Fruit fly (Drosophila melanogaster) whole organism, embryonic: ENCODE measurements around the gene spel1.

Source experiments
- Atf3 ChIP-seq: fragments of 200-800 bp; sonication (Bioruptor generic); optimal IDR thresholded peaks from 3 replicates; lab custom pipeline; 2016; ENCODE audit warnings: missing biosample characterization, missing genetic modification characterization
- B-H2 ChIP-seq: fragments of 200-800 bp; sonication (Bioruptor generic); optimal IDR thresholded peaks from 2 replicates; lab custom pipeline; 2018; ENCODE audit warnings: missing biosample characterization, mild to moderate bottlenecking, missing genetic modification characterization
- Bteb2 ChIP-seq: fragments of 200-800 bp; sonication (Bioruptor generic); optimal IDR thresholded peaks from 2 replicates; lab custom pipeline; 2016; ENCODE audit warnings: missing biosample characterization, missing genetic modification characterization
- CG10321 ChIP-seq: fragments of 200-800 bp; sonication (Bioruptor generic); IDR thresholded peaks from 2 replicates; pipeline ENCODE4 v1.3.6; 2022; ENCODE audit warnings: missing biosample characterization, missing genetic modification characterization
- CG11085 ChIP-seq: fragments of 200-800 bp; sonication (Bioruptor generic); IDR thresholded peaks from 2 replicates; pipeline ENCODE4 v1.3.6; 2022; ENCODE audit warnings: missing biosample characterization, missing genetic modification characterization
- CG11093 ChIP-seq: fragments of 200-800 bp; sonication (Bioruptor generic); IDR thresholded peaks from 3 replicates; pipeline ENCODE4 v1.3.6; 2022; ENCODE audit warnings: missing biosample characterization, missing genetic modification characterization
- CG11560 ChIP-seq: fragments of 200-800 bp; sonication (Bioruptor generic); IDR thresholded peaks from 3 replicates; pipeline ENCODE4 v1.3.6; 2022; ENCODE audit warnings: missing biosample characterization, missing genetic modification characterization
- CG11696 ChIP-seq: fragments of 200-800 bp; sonication (Bioruptor generic); IDR thresholded peaks from 2 replicates; pipeline ENCODE4 v1.3.6; 2022; ENCODE audit warnings: missing biosample characterization, missing genetic modification characterization
- CG12744 ChIP-seq: fragments of 200-800 bp; sonication (Bioruptor generic); optimal IDR thresholded peaks from 2 replicates; lab custom pipeline; 2016; ENCODE audit warnings: missing biosample characterization, missing genetic modification characterization
- CG17186 ChIP-seq: fragments of 200-800 bp; sonication (Bioruptor generic); optimal IDR thresholded peaks from 3 replicates; lab custom pipeline; 2017; ENCODE audit warnings: missing biosample characterization, missing genetic modification reagents, missing genetic modification characterization
- CG18011 ChIP-seq: fragments of 200-800 bp; sonication (Bioruptor generic); optimal IDR thresholded peaks from 2 replicates; lab custom pipeline; 2017; ENCODE audit warnings: missing biosample characterization, missing genetic modification characterization, mild to moderate bottlenecking, moderate library complexity, missing genotype
- CG2202 ChIP-seq: fragments of 200-800 bp; sonication (Bioruptor generic); optimal IDR thresholded peaks from 2 replicates; lab custom pipeline; 2018; ENCODE audit warnings: missing biosample characterization, mild to moderate bottlenecking, missing genetic modification characterization
- CG34422 ChIP-seq: fragments of 200-800 bp; sonication (Bioruptor generic); IDR thresholded peaks from 3 replicates; pipeline ENCODE4 v1.3.6; 2022; ENCODE audit warnings: missing biosample characterization, missing genetic modification characterization
- CG5245 ChIP-seq: fragments of 200-800 bp; sonication (Bioruptor generic); optimal IDR thresholded peaks from 3 replicates; lab custom pipeline; 2016; ENCODE audit warnings: missing biosample characterization, missing genetic modification characterization
- CG7745 ChIP-seq: fragments of 200-800 bp; sonication (Bioruptor generic); optimal IDR thresholded peaks from 2 replicates; lab custom pipeline; 2018; ENCODE audit warnings: missing biosample characterization, mild to moderate bottlenecking, missing genetic modification characterization, moderate library complexity
- CG8281 ChIP-seq: fragments of 200-800 bp; sonication (Bioruptor generic); optimal IDR thresholded peaks from 2 replicates; lab custom pipeline; 2018; ENCODE audit warnings: missing biosample characterization, mild to moderate bottlenecking, missing genetic modification characterization, moderate library complexity
- CTCF ChIP-seq: fragments of 200-800 bp; sonication (Bioruptor generic); optimal IDR thresholded peaks from 2 replicates; lab custom pipeline; 2017; ENCODE audit warnings: missing biosample characterization, mild to moderate bottlenecking, missing genetic modification characterization, moderate library complexity
- Dbx ChIP-seq: fragments of 200-800 bp; sonication (Bioruptor generic); IDR thresholded peaks from 3 replicates; pipeline ENCODE4 v1.3.6; 2022; ENCODE audit warnings: missing biosample characterization, missing genetic modification characterization
- ERR ChIP-seq: fragments of 200-800 bp; sonication (Bioruptor generic); optimal IDR thresholded peaks from 2 replicates; lab custom pipeline; 2016; ENCODE audit warnings: missing biosample characterization, missing genetic modification characterization
- Fer1 ChIP-seq: fragments of 200-800 bp; sonication (Bioruptor generic); optimal IDR thresholded peaks from 2 replicates; lab custom pipeline; 2017; ENCODE audit warnings: missing biosample characterization, mild to moderate bottlenecking, missing genetic modification characterization
- Fer3 ChIP-seq: fragments of 200-800 bp; sonication (Bioruptor generic); optimal IDR thresholded peaks from 2 replicates; lab custom pipeline; 2018; ENCODE audit warnings: missing biosample characterization, mild to moderate bottlenecking, missing genetic modification characterization, moderate library complexity
- HmgD ChIP-seq: fragments of 200-800 bp; sonication (Bioruptor generic); optimal IDR thresholded peaks from 3 replicates; lab custom pipeline; 2016; ENCODE audit warnings: missing biosample characterization, missing genetic modification characterization
- HmgZ ChIP-seq: fragments of 200-800 bp; sonication (Bioruptor generic); optimal IDR thresholded peaks from 2 replicates; lab custom pipeline; 2018; ENCODE audit warnings: missing biosample characterization, mild to moderate bottlenecking, missing genetic modification characterization
- Hmx ChIP-seq: fragments of 200-800 bp; sonication (Bioruptor generic); optimal IDR thresholded peaks from 2 replicates; lab custom pipeline; 2016; ENCODE audit warnings: missing biosample characterization, missing genetic modification characterization
- Hr39 ChIP-seq: fragments of >200 bp; optimal IDR thresholded peaks from 2 replicates; lab custom pipeline; 2017
- Hr78 ChIP-seq, 2 experiments: fragments of 200-800 bp in 1 of 2; fragments of >200 bp in 1 of 2; sonication (Bioruptor generic) in 1 of 2; optimal IDR thresholded peaks; 2 replicates each; lab custom pipeline; 2017 to 2019; ENCODE audit warnings: missing biosample characterization in 2 of 2, missing genetic modification characterization in 2 of 2, mild to moderate bottlenecking in 1 of 2, moderate library complexity in 1 of 2
- Lim3 ChIP-seq: fragments of 200-800 bp; sonication (Bioruptor generic); IDR thresholded peaks from 2 replicates; pipeline ENCODE4 v1.3.6; 2022; ENCODE audit warnings: missing biosample characterization, missing genetic modification characterization
- MESR4 ChIP-seq: fragments of 200-800 bp; sonication (Bioruptor generic); optimal IDR thresholded peaks from 2 replicates; lab custom pipeline; 2018; ENCODE audit warnings: missing biosample characterization, mild to moderate bottlenecking, missing genetic modification characterization, moderate library complexity
- Med ChIP-seq: fragments of 200-800 bp; sonication (Bioruptor generic); peaks from one replicate; lab custom pipeline; 2016; ENCODE audit warnings: missing biosample characterization, missing genetic modification characterization, mild to moderate bottlenecking, inconsistent platforms, moderate library complexity
- Nf-YC ChIP-seq: fragments of 200-800 bp; optimal IDR thresholded peaks from 3 replicates; lab custom pipeline; 2019; ENCODE audit warnings: missing biosample characterization, mild to moderate bottlenecking, missing genetic modification characterization, moderate library complexity
- Oli ChIP-seq: fragments of 200-800 bp; sonication (Bioruptor generic); optimal IDR thresholded peaks from 2 replicates; lab custom pipeline; 2018; ENCODE audit warnings: missing biosample characterization, mild to moderate bottlenecking, missing genetic modification characterization, moderate library complexity
- Side ChIP-seq: fragments of 200-800 bp; sonication (Bioruptor generic); optimal IDR thresholded peaks from 2 replicates; lab custom pipeline; 2016; ENCODE audit warnings: missing biosample characterization, missing genetic modification characterization
- ap ChIP-seq: fragments of 200-800 bp; sonication (Bioruptor generic); IDR thresholded peaks from 2 replicates; pipeline ENCODE4 v1.3.6; 2022; ENCODE audit warnings: missing biosample characterization, missing genetic modification characterization
- corto ChIP-seq: fragments of 200-800 bp; sonication (Bioruptor generic); optimal IDR thresholded peaks from 2 replicates; lab custom pipeline; 2016; ENCODE audit warnings: missing biosample characterization, mild to moderate bottlenecking, missing genetic modification characterization, moderate library complexity
- crol ChIP-seq: fragments of 200-800 bp; sonication (Bioruptor generic); IDR thresholded peaks from 2 replicates; pipeline ENCODE4 v1.3.6; 2022; ENCODE audit warnings: missing biosample characterization, missing genetic modification characterization
- cwo ChIP-seq: fragments of 200-800 bp; sonication (Bioruptor generic); optimal IDR thresholded peaks from 3 replicates; lab custom pipeline; 2017; ENCODE audit warnings: missing biosample characterization, missing genetic modification characterization, mild to moderate bottlenecking, moderate library complexity, missing genetic modification reagents
- da ChIP-seq: fragments of 200-800 bp; sonication (Bioruptor generic); optimal IDR thresholded peaks from 2 replicates; lab custom pipeline; 2016; ENCODE audit warnings: missing biosample characterization, missing genetic modification characterization
- dan ChIP-seq: fragments of 200-800 bp; sonication (Bioruptor generic); IDR thresholded peaks from 2 replicates; pipeline ENCODE4 v1.3.6; 2022; ENCODE audit warnings: missing biosample characterization, missing genetic modification characterization
- ftz-f1 ChIP-seq: fragments of 200-800 bp; sonication (Bioruptor generic); optimal IDR thresholded peaks from 2 replicates; lab custom pipeline; 2016; ENCODE audit warnings: missing biosample characterization, missing genetic modification characterization
- nau ChIP-seq: fragments of 200-800 bp; sonication (Bioruptor generic); optimal IDR thresholded peaks from 3 replicates; lab custom pipeline; 2017; ENCODE audit warnings: missing biosample characterization, mild to moderate bottlenecking, missing genetic modification characterization, missing genetic modification reagents
- nmo ChIP-seq: fragments of 200-800 bp; sonication (Bioruptor generic); optimal IDR thresholded peaks from 2 replicates; lab custom pipeline; 2018; ENCODE audit warnings: missing biosample characterization, mild to moderate bottlenecking, missing genetic modification characterization, moderate library complexity
- otp ChIP-seq: fragments of 200-800 bp; sonication (Bioruptor generic); IDR thresholded peaks from 3 replicates; pipeline ENCODE4, ENCODE4 v1.3.6; 2022; ENCODE audit warnings: missing biosample characterization, missing genetic modification characterization
- phol ChIP-seq: fragments of 200-800 bp; sonication (Bioruptor generic); optimal IDR thresholded peaks from 3 replicates; lab custom pipeline; 2018; ENCODE audit warnings: missing biosample characterization, mild to moderate bottlenecking, missing genetic modification characterization, moderate library complexity
- sd ChIP-seq: fragments of 200-800 bp; sonication (Bioruptor generic); optimal IDR thresholded peaks from 3 replicates; lab custom pipeline; 2018; ENCODE audit warnings: missing biosample characterization, mild to moderate bottlenecking, missing genetic modification characterization, moderate library complexity
- sna ChIP-seq: fragments of 200-800 bp; sonication (Bioruptor generic); IDR thresholded peaks from 2 replicates; pipeline ENCODE4 v1.3.6; 2022; ENCODE audit warnings: missing biosample characterization, missing genetic modification characterization; ENCODE audit not compliant: partially characterized antibody
- sob ChIP-seq: fragments of 200-800 bp; sonication (Bioruptor generic); IDR thresholded peaks from 2 replicates; pipeline ENCODE4 v1.3.6; 2022; ENCODE audit warnings: missing biosample characterization, missing genetic modification characterization
- ssp ChIP-seq: fragments of 200-800 bp; sonication (Bioruptor generic); IDR thresholded peaks from 2 replicates; pipeline ENCODE4 v1.3.6; 2022; ENCODE audit warnings: missing biosample characterization, missing genetic modification characterization
- tll ChIP-seq, 2 experiments: fragments of 200-800 bp in 1 of 2; fragments of >200 bp in 1 of 2; sonication (Bioruptor generic) in 1 of 2; optimal IDR thresholded peaks; 2 replicates each; lab custom pipeline; 2017 to 2019; ENCODE audit warnings: missing biosample characterization in 2 of 2, missing genetic modification characterization in 2 of 2, mild to moderate bottlenecking in 1 of 2, moderate library complexity in 1 of 2
- zfh1 ChIP-seq: fragments of 200-800 bp; sonication (Bioruptor generic); IDR thresholded peaks from 3 replicates; pipeline ENCODE4 v1.3.6; 2022; ENCODE audit warnings: missing biosample characterization, missing genetic modification characterization

spel1 gene

dm6 chr2L:14337940-14338339 lies 23.9 kb upstream of the spel1 start, which contains the start of gene CG15286:
TSS of gene CG15286 (plus strand) at chr2L:14338240.
- TF ChIP-seq ap (GFP tag; lab: Robert Waterston, UW) = no peak
- no peak for TF ChIP-seq CG11696
- no peak for TF ChIP-seq phol (tag; lab: Kevin White, UChicago)

dm6 chr2L:14340964-14341363 lies 20.9 kb upstream of the spel1 start:
- TF ChIP-seq ERR = peak; percentile 19
- peak in 1 of 2 experiments; percentile 76 for TF ChIP-seq Hr78 (GFP tag; optimal IDR thresholded peaks at IDR 0.05; lab: Kevin White, UChicago)
- TF ChIP-seq Lim3 (GFP tag; lab: Robert Waterston, UW) = no peak
- no peak for TF ChIP-seq Oli
- TF ChIP-seq da (GFP tag; lab: Kevin White, UChicago) = no peak
- peak; percentile 15 for TF ChIP-seq ftz-f1 (GFP tag; lab: Kevin White, UChicago)
- no peak for TF ChIP-seq nmo (GFP tag; lab: Kevin White, UChicago)
- TF ChIP-seq Nf-YC (tag; lab: Kevin White, UChicago) = peak; percentile 77
- TF ChIP-seq Atf3 = peak; percentile 60
- TF ChIP-seq CG34422 = 0 out of 3 replicates have a peak, but pooled peaks have one; percentile 29
- TF ChIP-seq B-H2 (GFP tag; lab: Kevin White, UChicago) = no peak
- no peak for TF ChIP-seq nau (GFP tag; lab: Kevin White, UChicago)
- TF ChIP-seq corto = no peak
- TF ChIP-seq crol (GFP tag; lab: Robert Waterston, UW) = peak; percentile 77

- no peak for TF ChIP-seq HmgZ
- TF ChIP-seq MESR4 (GFP tag; lab: Kevin White, UChicago) = no peak
- TF ChIP-seq tll (GFP tag; optimal IDR thresholded peaks at IDR 0.05; lab: Kevin White, UChicago) = no peak
- no peak for TF ChIP-seq cwo (GFP tag; lab: Kevin White, UChicago)
- TF ChIP-seq CG11093 (GFP tag; lab: Robert Waterston, UW) = no peak
- no peak for TF ChIP-seq CG5245 (GFP tag; lab: Kevin White, UChicago)
- no peak for TF ChIP-seq Side (GFP tag; lab: Kevin White, UChicago)
- TF ChIP-seq CG34422 = no peak
- TF ChIP-seq CG11560 = no peak
- TF ChIP-seq ssp (GFP tag; lab: Robert Waterston, UW) = no peak
- no peak for TF ChIP-seq CG7745 (tag; lab: Kevin White, UChicago)
- TF ChIP-seq CG8281 (tag; lab: Kevin White, UChicago) = no peak
- TF ChIP-seq, all 482 proteins: peak for 0
These were observed 15.3 kb upstream of the spel1 start, which contains the start of gene Send2 for dm6 chr2L:14346588-14346987. TSS of gene Send2 (minus strand) at chr2L:14346688.

dm6 chr2L:14348602-14349001 lies 13.3 kb upstream of the spel1 start, which contains the start of gene mTTF:
TSS of gene mTTF (minus strand) at chr2L:14348790.
- TF ChIP-seq CG18011 (peak; percentile 99), dan (GFP tag; lab: Robert Waterston, UW) (no peak), sna (peak; percentile 73), Hr39 (no peak), CG10321 (GFP tag; lab: Robert Waterston, UW) (no peak), zfh1 (no peak), Fer3 (tag; lab: Kevin White, UChicago) (no peak), Dbx (GFP tag; lab: Robert Waterston, UW) (no peak), HmgD (GFP tag; lab: Kevin White, UChicago) (no peak), otp (GFP tag; lab: Robert Waterston, UW) (no peak), Fer1 (GFP tag; lab: Kevin White, UChicago) (no peak), CG2202 (no peak), Hmx (GFP tag; lab: Kevin White, UChicago) (no peak), sd (tag; lab: Kevin White, UChicago) (no peak), CG12744 (no peak), CG11085 (GFP tag; lab: Robert Waterston, UW) (no peak), CG17186 (peak; percentile 30), Bteb2 (GFP tag; lab: Kevin White, UChicago) (no peak), sob (no peak), CTCF (peak; percentile 37), cwo (GFP tag; lab: Kevin White, UChicago) (no peak), Med (GFP tag; lab: Kevin White, UChicago) (peak; percentile 67)
